Worm (Caenorhabditis elegans) whole organism, mixed stage, embryonic: ENCODE data around the gene cyp-34A6.

Experiments used
- bed-3 ChIP-seq: fragments of 200-800 bp; sonication (Bioruptor generic); optimal IDR thresholded peaks from 3 replicates; lab custom pipeline; 2018; ENCODE audit warnings: mild to moderate bottlenecking, missing genetic modification characterization, moderate library complexity, missing compliant biosample characterization
- ceh-39 ChIP-seq: fragments of 150-350 bp; optimal IDR thresholded peaks from 2 replicates; lab custom pipeline; 2014; ENCODE audit warnings: missing biosample characterization, missing genetic modification characterization
- ceh-83 ChIP-seq: fragments of 200-800 bp; sonication (Bioruptor generic); optimal IDR thresholded peaks from 2 replicates; lab custom pipeline; 2018; ENCODE audit warnings: mild to moderate bottlenecking, missing genetic modification characterization, missing compliant biosample characterization
- ces-1 ChIP-seq: fragments of 150-350 bp; optimal IDR thresholded peaks from 2 replicates; lab custom pipeline; 2014; ENCODE audit warnings: missing biosample characterization, missing genetic modification reagents, missing genetic modification characterization
- cnd-1 ChIP-seq: fragments of 200-800 bp; sonication (Bioruptor generic); optimal IDR thresholded peaks from 2 replicates; lab custom pipeline; 2018; ENCODE audit warnings: mild to moderate bottlenecking, missing genetic modification characterization, missing compliant biosample characterization
- drap-1 ChIP-seq: fragments of 200-800 bp; sonication (Bioruptor generic); optimal IDR thresholded peaks from 3 replicates; lab custom pipeline; 2018; ENCODE audit warnings: mild to moderate bottlenecking, missing genetic modification characterization, missing compliant biosample characterization
- elt-1 ChIP-seq: sonication (generic microtip); optimal IDR thresholded peaks from 2 replicates; lab custom pipeline; 2017; ENCODE audit warnings: missing genetic modification characterization, mild to moderate bottlenecking, missing compliant biosample characterization, antibody characterized with exemption, moderate library complexity, borderline replicate concordance; ENCODE audit not compliant: insufficient read depth
- elt-3 ChIP-seq: fragments of 150-350 bp; optimal IDR thresholded peaks from 2 replicates; lab custom pipeline; 2014; ENCODE audit warnings: missing biosample characterization, missing genetic modification characterization
- hlh-1 ChIP-seq: fragments of 150-350 bp; optimal IDR thresholded peaks from 2 replicates; lab custom pipeline; 2014; ENCODE audit warnings: missing biosample characterization, missing genetic modification reagents, missing genetic modification characterization
- lin-13 ChIP-seq: fragments of 150-350 bp; optimal IDR thresholded peaks from 2 replicates; lab custom pipeline; 2014; ENCODE audit warnings: missing biosample characterization, missing genetic modification characterization
- lin-32 ChIP-seq: fragments of 200-800 bp; sonication (Bioruptor generic); optimal IDR thresholded peaks from 2 replicates; lab custom pipeline; 2018; ENCODE audit warnings: mild to moderate bottlenecking, missing genetic modification characterization, missing compliant biosample characterization
- lsy-2 ChIP-seq: fragments of 150-350 bp; optimal IDR thresholded peaks from 2 replicates; lab custom pipeline; 2014; ENCODE audit warnings: missing biosample characterization, missing genetic modification characterization
- mab-5 ChIP-seq: fragments of 150-350 bp; optimal IDR thresholded peaks from 2 replicates; lab custom pipeline; 2014; ENCODE audit warnings: missing biosample characterization, missing genetic modification characterization
- mep-1 ChIP-seq: fragments of 150-350 bp; optimal IDR thresholded peaks from 2 replicates; lab custom pipeline; 2017; ENCODE audit warnings: missing biosample characterization, missing genetic modification reagents, missing genetic modification characterization, inconsistent platforms
- nhr-12 ChIP-seq: fragments of 150-350 bp; optimal IDR thresholded peaks from 2 replicates; lab custom pipeline; 2014; ENCODE audit warnings: missing biosample characterization, missing genetic modification characterization
- nhr-2 ChIP-seq: fragments of 150-350 bp; optimal IDR thresholded peaks from 2 replicates; lab custom pipeline; 2014; ENCODE audit warnings: missing biosample characterization, missing genetic modification characterization
- nhr-237 ChIP-seq: fragments of 150-350 bp; optimal IDR thresholded peaks from 2 replicates; lab custom pipeline; 2014; ENCODE audit warnings: missing biosample characterization, missing genetic modification characterization
- nhr-28 ChIP-seq: fragments of 150-350 bp; optimal IDR thresholded peaks from 2 replicates; lab custom pipeline; 2014; ENCODE audit warnings: missing biosample characterization, missing genetic modification characterization
- pha-4 ChIP-seq: fragments of 150-350 bp; optimal IDR thresholded peaks from 2 replicates; lab custom pipeline; 2018; ENCODE audit warnings: missing biosample characterization, missing genetic modification reagents, missing genetic modification characterization
- sem-2 ChIP-seq: fragments of 200-800 bp; sonication (Bioruptor generic); optimal IDR thresholded peaks from 2 replicates; lab custom pipeline; 2018; ENCODE audit warnings: mild to moderate bottlenecking, missing genetic modification characterization, missing compliant biosample characterization
- snpc-4 ChIP-seq: fragments of 150-350 bp; optimal IDR thresholded peaks from 2 replicates; lab custom pipeline; 2014; ENCODE audit warnings: missing biosample characterization, missing genetic modification characterization
- sptf-1 ChIP-seq: sonication (generic microtip); optimal IDR thresholded peaks from 2 replicates; lab custom pipeline; 2017; ENCODE audit warnings: mild to moderate bottlenecking, missing genetic modification characterization, moderate library complexity, missing compliant biosample characterization
- unc-39 ChIP-seq: fragments of 150-350 bp; optimal IDR thresholded peaks from 2 replicates; lab custom pipeline; 2014; ENCODE audit warnings: missing biosample characterization, missing genetic modification characterization
- unc-62 ChIP-seq: fragments of 150-350 bp; optimal IDR thresholded peaks from 2 replicates; lab custom pipeline; 2014; ENCODE audit warnings: missing biosample characterization, missing genetic modification reagents, missing genetic modification characterization

The cyp-34A6 gene

DNA sequence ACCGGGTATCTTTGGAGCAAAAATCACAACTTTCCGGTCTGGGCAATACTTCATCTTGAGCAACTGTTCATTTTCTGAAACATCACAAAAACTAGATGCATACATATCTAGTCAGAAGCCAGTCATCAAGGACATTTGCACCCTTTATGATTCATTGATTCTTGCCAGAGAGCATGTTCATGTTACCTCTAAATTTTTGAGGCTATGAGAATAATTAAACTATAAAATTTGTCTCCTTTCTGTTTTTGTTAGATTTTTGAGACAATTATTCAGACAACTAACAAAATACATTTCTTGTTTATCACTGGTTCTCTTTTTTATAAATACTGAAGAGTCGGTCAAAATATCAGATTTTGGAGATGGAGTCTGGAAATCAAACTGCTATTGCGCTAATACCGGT, 44.7 kb downstream of the cyp-34A6 start, which contains the start of gene srx-67:
Gene srx-67, plus strand, starts transcription at position 301 of the 400 bp plus-strand sequence.
- TF ChIP-seq hlh-1, result no peak
- TF ChIP-seq drap-1 (GFP tag; lab: Kevin White, UChicago), result no peak
- TF ChIP-seq elt-1 (tag; lab: Kevin White, UChicago), result no peak
- no peak for TF ChIP-seq sptf-1
- TF ChIP-seq snpc-4, result no peak
- TF ChIP-seq bed-3 (GFP tag; lab: Kevin White, UChicago), result no peak
- no peak for TF ChIP-seq lin-13
- TF ChIP-seq ceh-83 (GFP tag; lab: Kevin White, UChicago), result no peak
- TF ChIP-seq ces-1 (GFP tag; lab: Kevin White, UChicago), result no peak
- no peak for TF ChIP-seq pha-4 (tag; lab: Kevin White, UChicago)
- no peak for TF ChIP-seq lin-32 (GFP tag; lab: Kevin White, UChicago)
- no peak for TF ChIP-seq unc-62 (GFP tag; lab: Kevin White, UChicago)

- TF ChIP-seq lin-32 (GFP tag; lab: Kevin White, UChicago), result no peak
- TF ChIP-seq drap-1 (GFP tag; lab: Kevin White, UChicago), result no peak
- no peak for TF ChIP-seq nhr-12
- TF ChIP-seq lsy-2, result no peak
- no peak for TF ChIP-seq pha-4 (tag; lab: Kevin White, UChicago)
- TF ChIP-seq unc-62 (GFP tag; lab: Kevin White, UChicago), result no peak
- no peak for TF ChIP-seq sptf-1
- TF ChIP-seq ceh-39 (tag; lab: Kevin White, UChicago), result no peak
- no peak for TF ChIP-seq cnd-1
- no peak for TF ChIP-seq bed-3 (GFP tag; lab: Kevin White, UChicago)
These were observed 48.0 kb downstream of the cyp-34A6 start for ce11 chrV:3913131-3913530.

DNA sequence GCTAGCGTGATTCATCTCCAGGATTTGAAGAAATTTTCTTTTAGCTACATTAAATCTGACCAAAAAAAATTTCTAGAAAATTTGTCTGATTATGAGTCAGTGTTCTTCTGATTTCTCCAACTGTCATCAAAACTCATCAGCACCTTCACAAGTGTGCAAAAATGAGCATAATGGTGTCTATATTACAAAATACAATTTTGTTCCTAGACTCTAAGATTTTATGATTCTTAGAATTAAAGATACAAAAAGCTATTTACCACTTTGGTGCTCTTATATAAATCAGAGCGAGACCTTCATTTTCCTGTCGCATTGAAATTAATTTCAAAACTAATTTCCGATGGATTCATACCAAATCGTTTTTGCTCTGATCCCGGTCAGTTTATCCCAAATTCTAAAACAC, 48.7 kb downstream of the cyp-34A6 start, which contains the start of gene srx-68:
Gene srx-68, plus strand, starts transcription at position 301 of the 400 bp plus-strand sequence.
- no peak for TF ChIP-seq sem-2 (GFP tag; lab: Kevin White, UChicago)
- TF ChIP-seq bed-3 (GFP tag; lab: Kevin White, UChicago), result no peak
- no peak for TF ChIP-seq unc-62 (GFP tag; lab: Kevin White, UChicago)
- TF ChIP-seq nhr-2 (tag; lab: Kevin White, UChicago), result no peak
- no peak for TF ChIP-seq pha-4 (tag; lab: Kevin White, UChicago)
- no peak for TF ChIP-seq hlh-1
- TF ChIP-seq cnd-1, result no peak
- no peak for TF ChIP-seq snpc-4
- TF ChIP-seq unc-39 (tag; lab: Kevin White, UChicago), result no peak
- no peak for TF ChIP-seq sptf-1
- TF ChIP-seq nhr-237, result no peak
- TF ChIP-seq ces-1 (GFP tag; lab: Kevin White, UChicago), result no peak
- TF ChIP-seq elt-3 (tag; lab: Kevin White, UChicago), result no peak
- no peak for TF ChIP-seq mab-5 (tag; lab: Kevin White, UChicago)
- no peak for TF ChIP-seq nhr-28 (tag; lab: Kevin White, UChicago)
- TF ChIP-seq drap-1 (GFP tag; lab: Kevin White, UChicago), result no peak
- no peak for TF ChIP-seq mep-1
